Fruit fly (Drosophila melanogaster) whole organism, pupa: ENCODE data around the gene CG10694.

Experiments
- CG10348 ChIP-seq: fragments of 200-800 bp; sonication (Bioruptor generic); IDR thresholded peaks from 2 replicates; pipeline ENCODE4 v1.3.6; 2022; ENCODE audit warnings: missing biosample characterization, missing genetic modification characterization
- CG12605 ChIP-seq: fragments of 200-800 bp; sonication (Bioruptor generic); IDR thresholded peaks from 2 replicates; pipeline ENCODE4 v1.3.6; 2022; ENCODE audit warnings: missing biosample characterization, missing genetic modification characterization
- CG13204 ChIP-seq: fragments of 200-800 bp; sonication (Bioruptor generic); optimal IDR thresholded peaks from 2 replicates; lab custom pipeline; 2018; ENCODE audit warnings: missing biosample characterization, mild to moderate bottlenecking, missing genetic modification characterization, moderate library complexity
- CG14655 ChIP-seq: fragments of 200-800 bp; sonication (Bioruptor generic); optimal IDR thresholded peaks from 3 replicates; lab custom pipeline; 2017; ENCODE audit warnings: mild to moderate bottlenecking, missing biosample characterization, missing genetic modification reagents, missing genetic modification characterization
- CG15710 ChIP-seq: fragments of 200-800 bp; sonication (Bioruptor generic); optimal IDR thresholded peaks from 2 replicates; lab custom pipeline; 2018; ENCODE audit warnings: missing biosample characterization, mild to moderate bottlenecking, missing genetic modification characterization, moderate library complexity
- CG17806 ChIP-seq: fragments of 200-800 bp; sonication (Bioruptor generic); optimal IDR thresholded peaks from 2 replicates; lab custom pipeline; 2018; ENCODE audit warnings: missing biosample characterization, mild to moderate bottlenecking, missing genetic modification characterization, moderate library complexity
- CG32121 ChIP-seq: fragments of 200-800 bp; sonication (Bioruptor generic); IDR thresholded peaks from 2 replicates; pipeline ENCODE4 v1.3.6; 2022; ENCODE audit warnings: missing biosample characterization, missing genetic modification characterization
- CG34367 ChIP-seq: fragments of 200-800 bp; sonication (Bioruptor generic); optimal IDR thresholded peaks from 2 replicates; lab custom pipeline; 2018; ENCODE audit warnings: missing biosample characterization, mild to moderate bottlenecking, missing genetic modification characterization
- CG4496 ChIP-seq: fragments of 200-800 bp; sonication (Bioruptor generic); IDR thresholded peaks from 3 replicates; pipeline ENCODE4 v1.3.6; 2022; ENCODE audit warnings: missing biosample characterization, missing genetic modification characterization
- CG8301 ChIP-seq: fragments of 200-800 bp; sonication (Bioruptor generic); optimal IDR thresholded peaks from 2 replicates; lab custom pipeline; 2018; ENCODE audit warnings: missing biosample characterization, mild to moderate bottlenecking, missing genetic modification characterization
- CG9948 ChIP-seq: fragments of 200-800 bp; sonication (Bioruptor generic); optimal IDR thresholded peaks from 2 replicates; lab custom pipeline; 2018; ENCODE audit warnings: missing biosample characterization, mild to moderate bottlenecking, missing genetic modification characterization, moderate library complexity
- D1 ChIP-seq: fragments of 200-800 bp; sonication (Bioruptor generic); optimal IDR thresholded peaks from 2 replicates; lab custom pipeline; 2018; ENCODE audit warnings: missing biosample characterization, mild to moderate bottlenecking, missing genetic modification characterization, moderate library complexity
- EcR ChIP-seq: fragments of 200-800 bp; sonication (Bioruptor generic); optimal IDR thresholded peaks from 3 replicates; lab custom pipeline; 2019; ENCODE audit warnings: missing biosample characterization, missing genetic modification characterization, mild to moderate bottlenecking, moderate library complexity, missing genetic modification reagents
- Ets98B ChIP-seq: fragments of 200-800 bp; sonication (Bioruptor generic); IDR thresholded peaks from 2 replicates; pipeline ENCODE4 v1.3.6; 2022; ENCODE audit warnings: missing biosample characterization, missing genetic modification characterization
- Pif1A ChIP-seq: fragments of 200-800 bp; sonication (Bioruptor generic); optimal IDR thresholded peaks from 3 replicates; lab custom pipeline; 2016; ENCODE audit warnings: missing biosample characterization, missing genetic modification characterization
- Pif1B ChIP-seq: fragments of 200-800 bp; sonication (Bioruptor generic); optimal IDR thresholded peaks from 3 replicates; lab custom pipeline; 2016; ENCODE audit warnings: missing biosample characterization, missing genetic modification characterization
- Snoo ChIP-seq: fragments of 200-800 bp; sonication (Bioruptor generic); optimal IDR thresholded peaks from 3 replicates; lab custom pipeline; 2017; ENCODE audit warnings: missing biosample characterization, mild to moderate bottlenecking, missing genetic modification characterization, inconsistent platforms
- fd96Ca ChIP-seq: fragments of 200-800 bp; sonication (Bioruptor generic); IDR thresholded peaks from 3 replicates; pipeline ENCODE4 v1.3.6; 2022; ENCODE audit warnings: missing biosample characterization, missing genetic modification characterization
- gl ChIP-seq: fragments of 200-800 bp; sonication (Bioruptor generic); optimal IDR thresholded peaks from 2 replicates; lab custom pipeline; 2018; ENCODE audit warnings: missing biosample characterization, mild to moderate bottlenecking, missing genetic modification characterization
- rn ChIP-seq: fragments of 200-800 bp; sonication (Bioruptor generic); IDR thresholded peaks from 2 replicates; pipeline ENCODE4 v1.3.6; 2022; ENCODE audit warnings: missing biosample characterization, missing genetic modification characterization

The CG10694 gene

DNA sequence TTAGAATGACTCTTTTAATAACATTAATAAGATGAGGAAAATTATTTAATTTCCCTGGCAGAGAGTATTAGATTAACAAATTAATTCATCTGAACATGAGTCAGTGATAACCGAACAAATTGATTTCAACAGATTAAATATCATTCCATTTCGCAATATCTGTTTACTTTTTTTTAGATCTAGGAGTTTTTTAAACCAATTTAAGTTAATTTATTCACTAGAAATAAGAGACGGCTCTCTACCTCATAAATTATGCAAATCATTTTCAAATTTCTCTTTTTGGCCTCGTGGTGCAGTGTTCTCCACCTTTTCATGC is 5.8 kb downstream of the CG10694 start, which contains the start of gene Root:
Root (plus strand) TSS at position 217 of the 316 bp plus-strand sequence.
- TF ChIP-seq Ets98B (GFP tag; lab: Robert Waterston, UW) (no peak), CG17806 (tag; lab: Kevin White, UChicago) (no peak), CG15710 (no peak), CG4496 (GFP tag; lab: Robert Waterston, UW) (no peak), EcR (no peak), CG12605 (GFP tag; lab: Robert Waterston, UW) (no peak), CG13204 (no peak), D1 (tag; lab: Kevin White, UChicago) (no peak), Pif1B (no peak), CG10348 (GFP tag; lab: Robert Waterston, UW) (no peak), CG32121 (GFP tag; lab: Robert Waterston, UW) (no peak), fd96Ca (GFP tag; lab: Robert Waterston, UW) (no peak), gl (tag; lab: Kevin White, UChicago) (no peak), CG9948 (tag; lab: Kevin White, UChicago) (no peak), Snoo (no peak), Pif1A (GFP tag; lab: Kevin White, UChicago) (no peak)
- TF ChIP-seq, all 21 proteins: peak for 0

dm6 chr3R:24116180-24116579 is 9.0 kb downstream of the CG10694 start, which contains the start of gene CG13607:
CG13607 (minus strand) TSS chr3R:24116322.
- TF ChIP-seq CG14655 (GFP tag; lab: Kevin White, UChicago): peak; percentile 12
- no peak for TF ChIP-seq rn (GFP tag; lab: Robert Waterston, UW)
- no peak for TF ChIP-seq Pif1A (GFP tag; lab: Kevin White, UChicago)
- TF ChIP-seq CG34367 (tag; lab: Kevin White, UChicago): no peak
- TF ChIP-seq CG4496 (GFP tag; lab: Robert Waterston, UW): no peak

DNA sequence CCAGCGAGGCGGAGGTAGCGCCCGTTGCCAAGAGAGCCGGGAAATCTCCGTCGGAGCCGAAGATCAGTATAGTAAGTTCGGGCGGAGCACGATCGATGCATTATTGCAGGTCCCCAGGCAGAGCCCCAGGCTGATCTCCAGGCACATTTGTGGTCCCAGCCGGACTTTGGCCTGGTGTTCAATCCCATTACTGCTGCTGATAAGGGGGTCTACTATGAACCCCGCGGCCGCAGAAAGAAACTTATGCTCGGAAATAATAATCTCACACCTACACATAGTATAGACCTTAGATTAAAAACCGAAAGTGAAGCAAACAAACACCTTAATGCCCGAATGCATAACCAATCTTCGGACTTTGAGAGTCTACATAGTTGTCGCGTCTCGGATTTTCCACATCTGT is 9.8 kb downstream of the CG10694 start:
- TF ChIP-seq CG34367 (tag; lab: Kevin White, UChicago) (no peak), fd96Ca (GFP tag; lab: Robert Waterston, UW) (0 out of 3 replicates have a peak, but pooled peaks have one; percentile 6), Snoo (no peak), CG12605 (GFP tag; lab: Robert Waterston, UW) (peak; percentile 55), CG9948 (tag; lab: Kevin White, UChicago) (no peak), CG8301 (tag; lab: Kevin White, UChicago) (no peak), gl (tag; lab: Kevin White, UChicago) (peak; percentile 64), CG13204 (peak; percentile 1), CG32121 (GFP tag; lab: Robert Waterston, UW) (peak; percentile 5; the same call in 1 of the 2 replicates), CG4496 (GFP tag; lab: Robert Waterston, UW) (peak; percentile 52; the same call in 2 of the 3 replicates), D1 (tag; lab: Kevin White, UChicago) (no peak)

- TF ChIP-seq Pif1B (no peak), CG34367 (tag; lab: Kevin White, UChicago) (no peak), Pif1A (GFP tag; lab: Kevin White, UChicago) (no peak), gl (tag; lab: Kevin White, UChicago) (no peak), CG14655 (GFP tag; lab: Kevin White, UChicago) (no peak), fd96Ca (GFP tag; lab: Robert Waterston, UW) (no peak)
- TF ChIP-seq, all 21 proteins: peak for 0
These were observed 14.5 kb downstream of the CG10694 start for dm6 chr3R:24121669-24122068.

- no peak for TF ChIP-seq CG9948 (tag; lab: Kevin White, UChicago)
- peak; percentile 67 for TF ChIP-seq EcR
- TF ChIP-seq Ets98B (GFP tag; lab: Robert Waterston, UW): peak; percentile 17; the same call in 1 of the 2 replicates
These were observed 15.2 kb downstream of the CG10694 start for dm6 chr3R:24122369-24122768.

DNA sequence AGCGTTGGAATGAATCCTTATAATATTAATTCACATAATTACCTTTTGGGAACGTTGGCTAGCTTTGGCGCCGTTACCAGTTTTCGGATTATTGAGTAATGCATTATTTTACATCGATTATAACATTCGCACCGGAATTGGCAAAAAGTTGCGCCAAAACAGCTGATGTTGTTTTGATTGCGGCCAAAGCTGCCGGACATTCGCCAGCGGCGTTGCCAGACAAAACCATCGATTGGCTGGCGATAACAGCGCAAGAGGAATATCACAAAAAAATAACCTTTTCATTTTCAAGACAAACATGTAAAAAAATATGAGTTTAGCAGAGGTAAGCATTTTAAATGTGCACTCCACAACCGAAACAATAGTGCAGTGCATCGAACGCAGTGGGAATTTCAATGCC is 22.9 kb downstream of the CG10694 start, which contains the start of the genes GatB and Tsc1:
GatB (minus strand) TSS at position 176 of the 400 bp plus-strand sequence.
Tsc1 (plus strand) TSS at position 228 of the 400 bp plus-strand sequence.
- no peak for TF ChIP-seq Pif1B
- no peak for TF ChIP-seq CG17806 (tag; lab: Kevin White, UChicago)

- TF ChIP-seq CG34367 (tag; lab: Kevin White, UChicago) (peak; percentile 4), CG17806 (tag; lab: Kevin White, UChicago) (no peak)
These were observed 27.4 kb downstream of the CG10694 start, which contains the start of gene Sec10 for dm6 chr3R:24134580-24134979. Sec10 (plus strand) TSS chr3R:24134831.

dm6 chr3R:24137311-24137945 is 30.2 kb downstream of the CG10694 start, which contains the start of gene Npc2f:
Npc2f (plus strand) TSS chr3R:24137895.
- TF ChIP-seq EcR (peak; percentile 64), Snoo (no peak)
- TF ChIP-seq, all 21 proteins: peak for 1
